Worm (Caenorhabditis elegans) whole organism, L4/young adult: Measurements from ENCODE around the gene T05C1.2.

ENCODE experiments used
- W03F9.2 ChIP-seq: fragments of 150-350 bp; optimal IDR thresholded peaks from 2 replicates; lab custom pipeline; 2014; ENCODE audit warnings: missing biosample characterization, missing genetic modification characterization
- dao-5 ChIP-seq: sonication (generic microtip); optimal IDR thresholded peaks from 2 replicates; lab custom pipeline; 2016; ENCODE audit warnings: missing genotype, missing genetic modification characterization, moderate library complexity, missing compliant biosample characterization
- him-1 ChIP-seq: sonication (generic microtip); optimal IDR thresholded peaks from 2 replicates; lab custom pipeline; 2016; ENCODE audit warnings: missing genotype, missing genetic modification reagents, missing genetic modification characterization, missing compliant biosample characterization

Gene T05C1.2

DNA sequence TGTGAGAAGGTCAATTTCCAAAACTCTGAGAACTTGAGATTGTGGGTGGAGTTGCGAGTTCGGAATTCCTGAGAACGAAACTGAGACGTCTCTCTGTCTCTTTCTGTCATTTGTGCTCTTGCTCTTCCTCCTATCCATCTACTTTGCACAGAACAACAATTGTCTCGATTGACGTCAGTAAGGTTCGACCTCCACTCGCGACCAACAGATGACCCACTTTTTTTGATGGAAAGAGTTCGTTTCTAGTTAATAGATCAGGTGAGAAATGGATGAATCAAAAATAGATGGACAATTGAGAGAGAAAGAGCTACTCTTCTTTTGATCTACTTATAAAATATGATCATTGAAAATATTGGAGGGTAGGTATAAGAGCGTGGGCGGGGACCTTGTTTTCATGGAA is 12.6 kb upstream of the T05C1.2 start:
- no peak for TF ChIP-seq him-1 (tag; lab: Kevin White, UChicago)
- TF ChIP-seq dao-5 = no peak
- TF ChIP-seq W03F9.2 (tag; lab: Kevin White, UChicago) = no peak

DNA sequence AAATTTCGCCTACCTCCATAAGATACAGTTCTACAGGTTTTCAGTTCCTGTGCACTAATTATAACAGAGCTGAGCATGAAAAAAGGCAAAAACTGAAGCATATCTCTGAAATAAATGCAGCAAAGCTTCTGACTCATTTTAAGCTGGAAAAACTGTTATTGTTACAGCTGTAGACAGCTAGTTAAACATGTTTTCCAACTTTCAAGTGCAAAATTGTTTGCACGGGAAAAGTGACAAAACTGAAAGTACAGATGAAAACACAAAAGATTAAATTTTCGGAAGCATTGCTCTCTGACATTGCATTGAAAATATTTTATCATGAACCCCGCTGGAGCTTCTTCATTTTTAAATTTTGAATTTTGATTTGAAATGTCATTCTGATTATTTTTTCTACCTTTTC is 8.8 kb upstream of the T05C1.2 start, which contains the start of gene T05C1.5:
Gene T05C1.5, minus strand, starts transcription at position 101 of the 400 bp plus-strand sequence.
- TF ChIP-seq him-1 (tag; lab: Kevin White, UChicago) (no peak), W03F9.2 (tag; lab: Kevin White, UChicago) (no peak), dao-5 (no peak)

DNA sequence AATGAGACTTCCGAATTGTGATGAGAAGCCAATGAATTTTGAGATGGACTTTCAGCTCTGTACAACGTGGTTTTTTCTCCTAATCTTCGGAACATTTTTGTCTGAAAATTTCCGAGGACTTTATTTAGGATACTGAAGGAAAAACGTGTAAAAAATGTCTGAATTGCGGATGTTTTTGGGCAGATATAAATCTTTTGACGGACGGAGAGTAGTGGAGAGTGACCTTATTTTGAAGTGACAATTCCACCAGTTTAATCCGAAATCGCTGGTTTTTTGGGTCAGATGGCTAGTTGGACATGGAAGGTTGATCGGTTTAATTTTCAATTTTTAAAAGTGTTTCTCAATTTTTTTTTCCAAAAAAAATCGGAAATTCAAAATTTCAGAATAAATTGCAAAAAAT is 7.4 kb upstream of the T05C1.2 start, which contains the start of gene T05C1.3:
Gene T05C1.3, minus strand, starts transcription at position 101 of the 400 bp plus-strand sequence.
- TF ChIP-seq W03F9.2 (tag; lab: Kevin White, UChicago) (no peak), dao-5 (no peak), him-1 (tag; lab: Kevin White, UChicago) (no peak)

DNA sequence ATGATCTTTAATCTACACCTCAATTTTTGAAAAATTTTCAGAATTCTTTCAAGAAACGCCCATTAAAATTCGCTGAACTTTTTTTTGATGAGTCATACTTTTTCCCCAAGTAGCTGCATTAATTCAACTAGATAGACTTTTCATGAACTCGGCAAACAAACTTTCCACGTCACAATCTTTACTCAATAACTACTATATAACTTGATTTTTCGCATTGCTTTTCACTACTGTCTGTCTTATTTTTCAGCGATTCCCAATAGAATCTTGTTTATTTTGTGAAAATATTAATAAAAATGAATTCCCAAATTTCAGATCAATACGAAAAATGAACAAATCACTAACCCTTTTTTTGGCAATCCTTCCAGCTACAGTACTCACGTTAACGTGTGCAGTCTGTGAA is 3.6 kb downstream of the T05C1.2 start, which contains the start of gene T05C1.1:
Gene T05C1.1, plus strand, starts transcription at position 301 of the 400 bp plus-strand sequence.
- TF ChIP-seq him-1 (tag; lab: Kevin White, UChicago) (no peak), W03F9.2 (tag; lab: Kevin White, UChicago) (no peak), dao-5 (no peak)

DNA sequence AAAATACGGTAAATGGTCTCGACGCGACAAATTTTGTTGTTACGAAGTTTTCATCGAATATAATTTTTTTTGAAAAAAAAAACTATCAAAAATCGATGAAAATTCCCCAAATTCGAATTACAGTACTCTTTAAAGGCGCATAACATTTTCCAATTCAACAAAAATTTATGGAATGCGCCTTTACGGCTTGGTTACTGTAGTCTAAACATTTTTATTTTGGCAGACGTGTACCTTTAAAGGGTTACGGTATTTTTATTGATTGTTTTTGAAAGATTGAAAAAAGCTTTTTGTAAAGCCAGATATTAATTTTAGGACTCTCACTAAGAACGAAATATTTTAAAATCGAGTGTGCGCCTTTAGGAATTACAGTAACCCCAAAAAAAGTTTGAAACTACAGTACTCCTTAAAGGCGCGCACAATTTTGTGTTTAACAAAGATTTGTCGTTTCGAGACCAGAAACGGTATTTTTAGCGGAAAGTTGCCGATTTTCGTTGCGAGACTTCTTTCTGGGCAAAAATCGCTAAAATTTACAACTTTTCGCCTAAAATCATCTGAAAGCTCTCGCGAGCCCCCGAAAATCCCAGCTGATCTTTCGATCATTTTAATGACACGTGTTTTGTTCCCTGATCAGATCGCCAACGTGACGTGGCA is 7.8 kb downstream of the T05C1.2 start:
- no peak for TF ChIP-seq W03F9.2 (tag; lab: Kevin White, UChicago)
- TF ChIP-seq dao-5 = no peak
- no peak for TF ChIP-seq him-1 (tag; lab: Kevin White, UChicago)

DNA sequence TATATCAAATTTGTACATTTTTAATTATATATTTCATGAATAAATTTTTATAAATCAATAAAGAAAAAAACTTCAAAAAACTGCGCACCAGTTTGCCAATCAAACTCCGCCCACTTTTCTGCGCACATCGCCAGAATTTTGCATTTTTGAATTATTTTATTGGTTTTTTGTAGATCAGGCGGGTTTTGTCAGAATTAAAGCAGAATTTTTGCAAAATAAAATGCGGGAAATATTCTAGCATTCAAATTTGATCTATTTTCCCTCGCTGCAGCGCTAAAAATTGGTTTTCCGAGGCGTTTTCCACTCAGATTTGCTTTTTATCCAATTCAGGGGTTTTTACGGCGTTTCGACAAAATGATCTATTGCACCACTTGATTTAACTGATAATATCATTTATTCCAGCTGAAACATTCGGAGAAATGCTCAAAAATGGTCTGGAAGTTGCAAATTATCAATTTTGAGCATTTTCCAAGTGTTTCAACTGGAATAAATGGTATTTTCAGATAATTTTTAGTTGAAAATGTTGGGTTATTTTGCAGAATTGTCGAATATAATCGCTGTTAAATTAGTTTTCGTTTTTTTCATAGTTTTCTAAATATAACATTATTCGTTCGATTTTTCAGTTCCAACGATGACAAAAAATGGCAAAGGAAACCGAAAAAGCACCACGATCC is 10.8 kb downstream of the T05C1.2 start, which contains the start of gene W06B4.1:
Gene W06B4.1, plus strand, starts transcription at position 624 of the 674 bp plus-strand sequence.
- TF ChIP-seq dao-5 = no peak
- no peak for TF ChIP-seq W03F9.2 (tag; lab: Kevin White, UChicago)
- no peak for TF ChIP-seq him-1 (tag; lab: Kevin White, UChicago)

DNA sequence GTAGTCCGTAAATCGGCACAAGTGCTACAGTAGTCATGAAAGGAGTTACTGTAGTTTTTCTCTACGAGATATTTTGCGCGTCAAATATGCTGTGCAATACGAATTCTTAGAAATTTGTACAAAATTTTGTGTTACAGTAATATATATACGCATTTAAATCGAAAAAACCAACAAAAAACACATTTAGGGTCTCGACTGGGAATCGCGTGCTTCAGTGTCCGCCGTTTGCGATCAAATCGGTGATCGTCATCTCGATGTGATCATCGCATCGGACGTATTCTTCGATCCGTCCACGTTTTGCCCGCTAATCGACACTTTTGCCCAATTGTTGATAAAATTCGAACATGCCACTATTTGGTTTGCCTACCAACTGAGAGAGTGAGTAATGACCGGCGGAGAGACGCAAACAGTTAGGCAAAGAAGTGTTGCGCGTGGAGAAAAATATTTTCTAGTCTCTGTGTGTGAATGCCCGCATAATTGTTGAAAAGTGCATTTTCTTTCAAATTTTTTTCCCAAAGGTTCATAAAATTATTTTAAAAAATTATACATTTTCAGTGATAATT is 12.9 kb downstream of the T05C1.2 start:
- no peak for TF ChIP-seq dao-5
- no peak for TF ChIP-seq W03F9.2 (tag; lab: Kevin White, UChicago)
- TF ChIP-seq him-1 (tag; lab: Kevin White, UChicago) = no peak

DNA sequence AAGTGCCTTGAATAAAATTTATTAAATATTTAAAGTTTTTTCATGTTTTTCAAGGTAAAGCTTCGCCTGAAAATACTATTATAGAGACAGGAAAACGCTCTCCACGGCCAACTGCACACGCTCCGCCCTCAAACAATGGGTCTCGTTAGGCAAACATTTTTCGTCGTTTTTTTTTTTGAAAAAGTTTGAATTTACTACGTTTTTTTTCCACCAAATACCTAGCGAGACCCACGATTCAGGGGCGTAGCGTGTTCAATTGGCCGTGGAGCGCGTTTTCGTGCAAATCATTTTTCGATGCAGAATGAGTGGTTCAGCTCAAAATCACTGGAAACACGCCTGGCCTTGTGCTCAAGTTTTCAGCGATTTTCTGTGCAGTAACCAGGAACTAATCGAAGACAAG is 14.1 kb downstream of the T05C1.2 start, which contains the start of gene W06B4.2:
Gene W06B4.2, plus strand, starts transcription at position 301 of the 400 bp plus-strand sequence.
- TF ChIP-seq W03F9.2 (tag; lab: Kevin White, UChicago) (no peak), dao-5 (no peak), him-1 (tag; lab: Kevin White, UChicago) (no peak)

DNA sequence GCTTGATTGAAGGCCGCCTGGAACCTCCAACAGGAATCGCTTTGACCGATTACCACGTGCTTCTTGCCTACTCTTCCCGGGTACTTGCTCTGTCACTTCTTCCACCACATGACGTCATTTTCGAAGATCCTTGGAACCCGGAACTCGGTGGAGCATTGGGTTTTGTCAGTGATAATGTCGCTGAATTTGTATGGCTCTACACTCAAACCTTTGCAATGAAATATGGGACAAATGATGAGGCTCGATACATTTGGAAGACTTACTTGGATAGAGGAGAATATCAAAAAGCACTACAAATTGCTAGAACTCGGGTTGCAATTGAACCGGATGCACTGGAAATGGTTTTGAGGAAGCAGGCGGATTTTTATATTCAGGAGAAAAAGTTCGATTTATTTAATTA is 19.1 kb downstream of the T05C1.2 start:
- TF ChIP-seq W03F9.2 (tag; lab: Kevin White, UChicago) (no peak), dao-5 (no peak), him-1 (tag; lab: Kevin White, UChicago) (no peak)

DNA sequence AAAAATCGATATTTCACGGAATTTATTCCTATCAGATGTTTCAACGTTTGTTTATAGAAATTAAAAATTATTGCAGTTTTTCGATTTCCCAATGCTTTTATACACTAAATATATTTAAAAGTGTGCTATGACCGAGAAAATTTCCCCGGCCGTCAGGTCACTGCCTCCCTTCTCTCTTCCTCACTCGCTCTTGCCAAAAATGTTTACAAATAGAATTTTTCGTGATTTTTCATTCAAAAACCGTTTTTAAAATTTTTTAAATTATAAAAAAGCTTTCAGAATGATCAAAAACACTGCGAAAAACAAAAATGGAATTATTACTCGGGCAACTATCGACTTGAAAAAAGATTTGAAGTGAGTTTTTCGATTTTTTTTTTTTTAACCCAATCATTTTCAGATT is 21.1 kb downstream of the T05C1.2 start, which contains the start of the genes T12C9.7 and vps-18:
Gene T12C9.7, minus strand, starts transcription at position 101 of the 400 bp plus-strand sequence.
Gene vps-18, plus strand, starts transcription at position 280 of the 400 bp plus-strand sequence.
- TF ChIP-seq him-1 (tag; lab: Kevin White, UChicago) (no peak), dao-5 (no peak), W03F9.2 (tag; lab: Kevin White, UChicago) (no peak)

DNA sequence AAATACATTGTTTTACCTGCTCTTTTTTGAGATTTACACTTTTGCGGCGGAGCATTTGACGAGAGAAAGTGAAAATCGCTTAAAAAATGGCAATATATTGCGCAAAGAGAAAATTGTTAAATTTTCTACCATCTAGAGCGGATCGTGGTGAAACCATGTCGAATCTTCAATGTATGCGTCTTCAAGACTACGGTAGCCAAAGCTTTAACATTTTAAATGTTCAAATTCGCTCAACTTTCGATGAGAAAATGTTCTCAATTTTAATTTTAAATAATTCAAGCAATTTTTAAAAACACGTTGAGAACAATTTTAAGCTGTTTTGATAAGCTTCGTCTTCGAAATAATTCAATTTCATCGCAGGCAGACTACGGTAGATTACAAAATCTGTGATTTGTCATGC is 21.6 kb downstream of the T05C1.2 start:
- no peak for TF ChIP-seq him-1 (tag; lab: Kevin White, UChicago)
- no peak for TF ChIP-seq W03F9.2 (tag; lab: Kevin White, UChicago)
- no peak for TF ChIP-seq dao-5

DNA sequence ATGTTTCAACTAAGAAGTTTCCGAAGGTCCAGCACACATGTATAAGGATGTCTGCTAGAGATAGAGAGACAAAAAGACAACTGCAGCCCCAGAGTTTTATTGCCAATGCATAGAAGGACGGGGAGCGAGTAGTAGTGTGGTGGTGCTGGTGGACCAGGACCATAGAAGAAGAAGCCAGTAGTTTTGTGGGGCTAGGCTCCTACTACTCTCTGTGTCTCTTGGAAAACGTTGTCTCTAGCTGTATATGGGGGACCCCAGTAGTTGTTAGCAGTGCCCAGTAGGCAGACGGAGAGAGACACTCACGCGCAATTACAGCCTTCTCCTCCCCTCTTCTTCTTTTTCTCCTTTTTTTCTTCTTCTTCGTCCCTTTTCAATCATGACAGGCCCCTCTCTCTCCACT is 25.9 kb downstream of the T05C1.2 start:
- peak; percentile 80 for TF ChIP-seq him-1 (tag; lab: Kevin White, UChicago)
- TF ChIP-seq dao-5 = no peak

DNA sequence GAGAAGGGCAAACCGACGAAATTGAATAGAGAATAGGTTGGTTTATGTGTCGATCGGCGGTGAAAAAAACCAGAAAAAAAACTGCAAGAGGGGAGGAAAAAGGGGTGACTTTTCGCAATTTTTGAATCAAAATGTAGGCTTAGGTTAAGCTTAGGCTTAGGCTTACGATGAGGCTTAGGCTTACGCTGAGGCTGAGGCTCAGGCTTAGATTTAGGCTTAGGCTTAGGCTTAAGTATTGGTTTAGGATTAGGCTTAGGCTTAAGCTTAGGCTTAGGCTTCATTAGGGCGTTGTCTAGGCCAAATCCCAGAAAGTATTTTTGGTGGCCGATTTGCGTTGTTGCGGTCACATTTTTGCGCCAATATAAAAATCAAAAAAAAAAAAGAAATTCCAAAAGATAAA is 27.1 kb downstream of the T05C1.2 start:
- TF ChIP-seq him-1 (tag; lab: Kevin White, UChicago) (no peak), W03F9.2 (tag; lab: Kevin White, UChicago) (no peak), dao-5 (no peak)

DNA sequence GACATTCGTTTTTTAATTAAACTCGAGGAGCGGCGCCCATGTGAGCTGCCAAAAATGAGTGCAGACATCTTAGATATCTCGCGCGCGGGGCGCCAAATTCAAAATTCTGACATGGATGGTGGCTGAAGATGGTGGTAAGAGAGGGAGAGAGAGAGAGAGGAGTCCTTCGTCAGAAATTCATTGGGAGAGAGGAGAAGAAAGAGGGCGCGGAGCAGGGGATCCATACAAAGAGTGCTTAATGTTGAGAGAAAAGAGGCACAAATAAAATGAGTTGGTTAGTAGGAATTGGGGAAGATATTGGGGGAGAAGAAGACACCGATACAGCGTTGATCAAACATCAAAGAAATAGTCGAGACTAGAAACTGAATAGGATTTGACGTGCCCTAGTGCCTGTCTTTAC is 28.5 kb downstream of the T05C1.2 start:
- TF ChIP-seq him-1 (tag; lab: Kevin White, UChicago) = no peak
